Fruit fly (Drosophila melanogaster): ENCODE measurements around the gene Mms19.

Gene Mms19

DNA sequence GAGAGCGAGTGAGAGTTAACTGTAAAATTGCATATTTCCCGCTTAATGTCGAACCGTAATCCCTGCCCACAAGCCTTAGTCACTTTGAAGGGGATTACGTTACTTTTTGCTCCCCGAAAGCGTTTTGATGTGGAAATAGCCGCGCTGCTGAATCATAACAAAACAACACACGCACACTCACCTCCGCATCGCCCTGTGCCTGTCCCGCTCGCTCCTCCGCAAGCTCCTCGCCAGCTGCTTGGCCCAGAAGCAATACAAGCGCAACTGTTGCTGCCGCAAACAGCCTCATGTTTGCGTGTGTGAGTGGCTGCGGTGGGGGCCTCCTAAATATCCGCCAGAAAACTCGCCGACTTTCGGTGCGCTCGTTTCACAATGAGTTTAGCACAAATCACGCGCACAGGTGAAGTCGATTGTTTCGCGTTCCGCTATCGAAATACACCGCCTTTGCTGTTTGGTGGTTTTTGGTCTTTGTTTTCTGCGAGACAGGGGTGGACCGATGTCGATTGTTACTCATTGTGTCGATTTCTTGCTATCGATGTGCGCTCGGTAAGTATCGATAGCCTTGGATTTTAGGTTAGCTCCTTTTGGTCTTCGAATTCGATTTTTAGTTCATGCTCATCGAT is 19.0 kb downstream of the Mms19 start, which contains the start of gene CtsF:
Gene CtsF (minus strand): TSS at position 503 of the 623 bp plus-strand sequence.
- TF ChIP-seq CG17801 (GFP tag; optimal IDR thresholded peaks at IDR 0.05; ENCODE audit: partially characterized antibody) = peak; percentile 77

DNA sequence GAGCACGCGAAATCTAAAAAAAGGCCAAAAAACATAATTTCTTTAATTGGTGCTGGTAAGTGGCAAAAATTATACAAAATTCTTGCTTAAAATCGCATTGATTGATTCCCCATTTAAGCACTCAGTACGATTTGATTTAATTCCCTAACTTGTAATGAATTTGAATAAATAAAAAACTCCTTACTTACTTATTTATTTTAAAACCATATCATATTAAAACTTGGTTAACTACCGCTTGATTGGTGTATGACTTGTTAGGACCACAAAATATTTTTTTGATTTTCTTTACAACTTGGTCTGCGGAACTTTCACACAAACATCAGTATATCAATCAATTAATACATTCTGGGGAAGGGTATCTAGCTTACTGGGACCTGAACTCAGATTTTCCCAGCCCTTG is 20.5 kb downstream of the Mms19 start, which contains the start of gene CG1113:
Gene CG1113 (plus strand): TSS at position 301 of the 400 bp plus-strand sequence.
- TF ChIP-seq CG17801 (GFP tag; optimal IDR thresholded peaks at IDR 0.05; ENCODE audit: partially characterized antibody) = no peak

DNA sequence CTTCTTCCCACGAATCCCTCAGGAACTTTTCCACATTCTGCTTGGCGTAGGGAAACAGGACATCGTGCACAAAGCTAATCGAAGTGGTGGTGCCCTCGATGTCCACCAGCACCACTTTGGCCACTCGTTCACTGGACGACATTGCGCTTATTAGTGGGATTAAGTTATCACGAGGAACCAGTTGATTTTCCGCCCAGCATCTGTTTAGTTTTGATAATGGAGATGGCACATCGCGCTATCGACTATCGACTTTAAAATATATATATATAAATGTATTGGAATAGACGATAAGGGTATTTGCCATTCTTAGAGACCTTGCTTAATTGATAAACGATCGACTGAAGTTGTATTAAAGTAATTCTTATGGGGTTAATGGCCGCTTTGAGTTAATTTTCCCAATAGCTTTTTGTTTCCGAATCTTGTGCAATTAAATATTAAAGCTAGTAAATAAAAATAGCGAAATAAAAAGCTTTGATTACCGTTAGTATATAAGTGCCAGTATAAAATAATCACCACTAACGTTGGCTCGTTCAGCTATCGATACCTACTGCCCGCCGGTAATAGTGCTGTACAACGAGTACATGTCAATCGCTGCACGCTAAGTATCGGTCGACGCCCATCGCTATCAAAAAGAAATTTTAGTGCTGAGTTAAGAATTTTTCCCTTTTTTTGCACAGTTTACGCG is 24.3 kb downstream of the Mms19 start, which contains the start of the genes Enoph and Hph:
Gene Enoph (minus strand): TSS at position 220 of the 685 bp plus-strand sequence.
Gene Hph (plus strand): TSS at position 576 of the 685 bp plus-strand sequence.
- TF ChIP-seq CG17801 (GFP tag; optimal IDR thresholded peaks at IDR 0.05; ENCODE audit: partially characterized antibody) = no peak

DNA sequence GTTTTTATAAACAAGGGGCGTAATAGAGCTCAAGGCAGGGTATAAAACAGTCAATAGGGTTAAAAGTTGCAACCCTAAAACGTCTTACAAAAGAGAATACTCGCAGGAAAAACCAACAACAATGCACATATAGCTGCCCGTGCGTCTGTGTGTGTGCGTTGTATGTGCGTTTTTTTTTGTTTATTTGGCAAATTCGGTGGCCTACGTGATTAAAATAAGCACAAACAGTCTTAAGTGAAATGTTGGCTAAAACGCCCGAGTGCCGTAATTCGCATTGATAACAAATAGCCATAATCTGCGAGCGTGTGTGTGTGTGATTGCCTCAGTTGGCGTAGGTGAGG is 24.8 kb downstream of the Mms19 start:
- TF ChIP-seq CG17801 (GFP tag; optimal IDR thresholded peaks at IDR 0.05; ENCODE audit: partially characterized antibody) = no peak

DNA sequence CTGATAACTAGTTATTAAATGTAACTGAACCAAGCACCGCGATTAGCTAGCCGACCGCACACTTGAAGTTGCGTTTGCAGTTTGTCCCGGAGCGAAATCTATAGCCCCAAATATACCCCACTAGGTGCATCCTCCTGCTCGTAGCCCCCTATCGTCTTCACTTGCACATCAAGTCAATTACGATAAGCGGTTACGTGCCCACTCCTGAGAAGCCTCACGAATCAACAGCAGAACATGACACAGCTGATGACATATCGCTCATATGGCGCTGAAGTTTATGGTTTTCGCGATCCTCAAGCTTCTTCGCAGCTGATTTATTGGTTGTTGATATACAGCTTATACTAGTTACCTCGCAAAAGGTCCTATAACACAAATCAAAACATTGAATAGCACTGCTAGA is 28.9 kb downstream of the Mms19 start:
- TF ChIP-seq CG17801 (GFP tag; optimal IDR thresholded peaks at IDR 0.05; ENCODE audit: partially characterized antibody) = no peak

DNA sequence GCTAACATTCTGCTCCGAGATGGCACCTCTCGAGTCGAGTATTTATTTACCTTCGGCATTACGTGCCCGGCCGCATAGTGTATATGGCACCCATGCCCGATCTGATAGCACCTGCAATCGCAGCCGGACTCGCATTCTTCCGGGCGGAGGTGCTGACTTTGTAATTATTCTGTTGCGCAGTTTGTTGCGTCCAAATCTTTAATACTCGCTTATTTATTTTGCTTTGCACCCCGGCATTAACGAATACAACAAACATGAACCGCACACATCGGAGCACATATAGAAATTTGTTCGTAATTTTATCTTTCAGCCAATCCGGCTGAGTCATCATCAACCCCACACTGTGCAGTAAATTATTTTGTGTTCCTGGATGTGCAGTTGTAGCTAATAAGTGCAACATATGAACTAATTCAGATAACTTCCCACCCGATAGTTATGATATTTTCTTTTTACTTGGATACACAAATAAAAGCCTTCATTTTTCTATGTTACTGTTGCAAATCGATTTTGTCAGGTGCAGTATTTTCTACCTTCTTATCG is 29.7 kb downstream of the Mms19 start:
- no peak for TF ChIP-seq CG17801 (GFP tag; optimal IDR thresholded peaks at IDR 0.05; ENCODE audit: partially characterized antibody)

DNA sequence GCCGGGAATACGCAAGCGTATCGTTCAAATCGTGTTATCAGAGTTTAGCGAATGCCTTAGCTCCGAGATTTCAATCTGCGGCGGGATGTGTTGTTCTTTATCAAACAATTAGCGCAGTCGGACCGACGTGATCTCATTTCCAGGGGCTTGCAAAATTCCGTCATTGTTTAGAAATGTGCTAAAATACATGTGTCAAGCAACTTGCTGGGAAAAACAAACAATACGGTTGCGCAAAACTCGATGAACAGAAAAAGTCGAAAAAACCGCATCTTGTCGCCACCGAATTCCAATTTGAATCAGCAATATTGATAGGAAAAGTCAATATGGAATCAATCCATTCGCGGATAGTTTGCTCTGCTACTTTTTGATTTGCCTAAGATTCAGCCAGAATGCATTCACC is 30.2 kb downstream of the Mms19 start, which contains the start of gene Tim17a2:
Gene Tim17a2 (minus strand): TSS at position 101 of the 400 bp plus-strand sequence.
- TF ChIP-seq CG17801 (GFP tag; optimal IDR thresholded peaks at IDR 0.05; ENCODE audit: partially characterized antibody) = no peak

DNA sequence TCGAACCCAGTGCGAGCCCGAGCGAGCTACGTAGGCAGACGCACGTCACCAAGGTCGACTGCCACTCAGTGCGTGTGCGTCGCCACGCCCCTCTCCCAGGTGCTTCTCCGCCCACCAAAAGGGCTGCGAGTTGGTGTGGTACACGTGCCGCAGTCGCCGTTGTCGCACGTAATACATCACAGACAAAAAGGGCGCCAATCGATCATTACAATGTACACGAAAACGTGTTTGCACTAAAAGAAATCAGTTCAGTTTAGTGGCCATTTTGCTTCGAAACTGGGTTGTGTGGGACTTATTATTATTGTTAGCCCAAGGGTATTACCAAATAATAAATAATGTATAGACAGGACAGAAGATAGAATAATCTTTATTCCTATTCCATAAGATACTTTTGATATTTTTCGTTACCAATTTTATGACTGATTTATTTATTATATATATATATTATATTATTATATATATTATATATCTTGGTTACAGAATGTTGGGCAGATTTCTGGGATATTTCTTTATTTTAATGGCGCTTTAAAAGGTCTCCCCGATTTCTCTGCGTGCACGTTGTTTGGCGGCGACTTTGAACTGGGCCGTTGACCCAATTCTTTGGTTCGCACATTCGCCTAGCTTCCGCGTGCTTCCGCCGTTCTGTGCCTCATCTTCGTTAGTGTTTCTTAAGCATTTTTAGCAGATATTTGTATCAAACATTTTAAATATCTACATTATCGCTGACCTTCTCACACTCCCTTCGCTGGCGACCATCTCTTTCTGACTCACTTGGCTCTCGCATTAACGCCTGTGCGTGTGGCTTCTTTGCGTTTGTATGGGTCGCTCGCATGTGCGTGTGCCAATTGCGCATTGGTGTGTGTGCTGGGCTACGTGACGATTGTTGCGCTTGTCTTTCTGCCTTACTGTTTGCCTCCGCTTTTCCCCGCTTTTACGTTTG is 31.2 kb downstream of the Mms19 start:
- peak; percentile 73 for TF ChIP-seq CG17801 (GFP tag; optimal IDR thresholded peaks at IDR 0.05; ENCODE audit: partially characterized antibody)

DNA sequence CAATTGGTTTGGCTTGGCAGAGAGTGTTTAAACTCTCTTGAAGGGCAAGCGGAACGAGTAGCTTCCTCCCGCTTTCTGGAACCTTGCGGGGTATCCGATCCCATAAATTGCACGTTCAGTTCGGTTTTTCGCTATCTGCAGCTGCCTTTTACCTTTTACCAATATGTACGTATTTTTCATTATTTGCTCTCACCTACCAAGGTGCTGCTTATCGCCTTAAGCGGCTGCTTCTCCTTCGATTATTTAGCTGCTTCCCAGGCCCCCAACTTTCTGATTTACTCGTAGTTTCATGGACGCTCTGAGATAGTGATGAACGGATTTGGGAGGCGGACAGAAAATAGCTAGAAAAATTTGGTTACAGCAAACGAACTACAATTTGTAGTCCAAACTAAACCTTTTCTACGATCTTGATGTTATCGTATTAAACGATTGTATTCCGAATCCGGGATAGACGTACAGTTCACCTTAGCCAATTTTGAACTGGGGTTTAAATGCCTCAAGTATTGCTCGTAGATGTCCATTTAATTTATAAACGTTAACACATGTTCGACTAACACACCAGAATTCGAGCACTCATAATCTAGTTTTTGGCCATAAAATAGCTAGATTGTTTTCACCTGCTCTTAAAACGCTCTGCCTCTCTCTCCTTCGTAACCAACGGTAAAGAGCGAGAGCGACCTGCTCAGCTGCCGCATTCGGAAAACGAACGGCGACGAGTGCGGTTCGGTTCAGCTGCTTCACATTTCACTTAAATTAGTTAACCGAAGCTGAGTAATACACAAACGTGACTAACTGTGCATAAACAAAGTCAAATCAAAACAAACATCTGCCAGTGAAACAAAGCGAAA is 32.1 kb downstream of the Mms19 start:
- peak; percentile 45 for TF ChIP-seq CG17801 (GFP tag; optimal IDR thresholded peaks at IDR 0.05; ENCODE audit: partially characterized antibody)

DNA sequence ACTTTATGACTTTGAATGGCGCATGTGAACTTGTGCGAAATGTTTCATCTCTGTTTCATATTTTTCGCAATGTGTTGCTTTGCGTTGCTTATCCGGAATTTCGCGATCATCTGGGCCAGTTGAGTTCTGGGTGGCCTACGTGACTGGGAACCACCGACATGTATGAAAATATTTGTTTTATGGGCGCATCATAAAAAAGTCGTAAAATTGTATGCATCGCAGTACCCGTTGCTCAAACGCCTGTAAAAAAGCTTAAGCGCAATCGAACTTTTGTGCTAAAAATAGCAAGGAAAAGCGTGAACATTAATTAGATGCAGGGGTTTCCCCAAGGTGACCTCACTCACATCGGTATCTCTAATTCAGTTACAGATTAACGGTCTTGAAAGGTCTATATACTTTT is 33.9 kb downstream of the Mms19 start:
- no peak for TF ChIP-seq CG17801 (GFP tag; optimal IDR thresholded peaks at IDR 0.05; ENCODE audit: partially characterized antibody)

DNA sequence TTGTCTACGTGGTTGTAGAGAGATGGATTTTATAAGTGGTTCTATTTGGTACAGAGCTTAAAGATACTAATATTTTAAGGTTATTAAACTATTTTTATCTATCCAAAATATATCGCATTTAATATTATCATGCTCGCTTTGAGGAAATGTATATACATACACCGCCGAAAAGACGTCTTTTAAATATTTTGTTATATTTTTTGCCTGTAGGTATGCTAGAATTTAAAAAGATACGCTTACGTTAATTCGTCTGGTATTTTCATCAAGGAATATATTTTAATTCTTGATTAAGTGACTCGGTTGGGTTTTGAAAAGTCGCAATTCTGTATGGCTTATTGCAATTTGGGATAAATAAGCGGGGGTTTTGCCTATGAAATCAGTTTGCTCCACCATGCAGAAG is 36.2 kb downstream of the Mms19 start:
- TF ChIP-seq CG17801 (GFP tag; optimal IDR thresholded peaks at IDR 0.05; ENCODE audit: partially characterized antibody) = no peak

DNA sequence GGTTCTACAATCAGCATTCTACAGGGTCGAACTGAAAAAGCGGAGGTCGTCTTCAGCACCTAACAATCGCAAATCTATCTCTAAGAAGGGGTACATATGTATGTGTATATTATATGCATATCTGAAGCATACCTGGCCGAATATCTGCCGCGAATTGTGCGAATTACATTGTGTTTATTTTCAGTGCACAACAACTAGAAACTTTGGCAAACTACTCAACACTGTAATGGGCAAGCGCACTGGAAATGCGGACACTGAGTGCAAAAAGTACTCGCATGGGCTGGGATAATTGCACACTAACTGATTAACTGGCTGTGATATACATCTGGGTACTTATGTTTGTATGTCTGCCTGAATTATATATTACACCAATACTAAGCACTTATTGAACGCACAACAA is 38.5 kb downstream of the Mms19 start:
- peak; percentile 14 for TF ChIP-seq CG17801 (GFP tag; optimal IDR thresholded peaks at IDR 0.05; ENCODE audit: partially characterized antibody)

DNA sequence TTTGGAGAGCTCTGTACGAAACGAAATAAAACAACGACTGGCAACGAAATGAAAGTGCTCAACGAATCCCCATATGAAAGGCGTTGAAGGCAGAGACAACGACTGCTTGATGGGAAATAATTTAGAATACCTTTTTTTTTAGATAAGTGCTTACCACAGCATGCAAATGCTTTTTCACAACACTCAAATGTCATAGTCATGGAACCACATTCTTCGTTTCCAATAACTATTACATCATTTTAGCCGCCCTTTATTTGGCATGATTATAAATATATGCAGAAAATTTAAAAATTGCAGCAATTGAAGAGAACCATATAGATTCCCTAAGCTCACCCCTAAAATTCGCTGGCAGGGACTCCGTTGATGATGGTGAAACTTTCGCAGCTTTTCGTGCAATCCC is 45.4 kb downstream of the Mms19 start, which contains the start of gene CG31538:
Gene CG31538 (minus strand): TSS at position 101 of the 400 bp plus-strand sequence.
- TF ChIP-seq CG17801 (GFP tag; optimal IDR thresholded peaks at IDR 0.05; ENCODE audit: partially characterized antibody) = no peak

DNA sequence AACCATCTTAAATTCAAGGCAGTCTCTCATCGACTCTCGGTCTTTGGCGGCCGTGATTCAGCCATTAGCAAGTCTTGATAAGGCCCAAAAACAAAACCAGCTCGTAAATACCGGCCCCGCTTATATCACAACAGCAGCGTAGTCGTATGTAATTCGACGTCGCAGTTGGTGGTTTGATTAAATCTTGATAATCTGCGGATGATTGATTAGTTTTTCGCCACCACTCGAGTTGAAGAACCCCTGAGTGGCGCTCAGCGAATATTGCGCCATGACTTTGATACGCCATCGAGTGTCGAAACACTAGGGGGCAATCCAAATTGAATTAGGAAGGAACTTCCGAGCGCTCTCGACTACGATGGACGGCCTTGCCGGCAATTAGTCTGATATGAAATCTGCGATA is 46.3 kb downstream of the Mms19 start:
- no peak for TF ChIP-seq CG17801 (GFP tag; optimal IDR thresholded peaks at IDR 0.05; ENCODE audit: partially characterized antibody)
